Worm (Caenorhabditis elegans) whole organism, young adult: ENCODE measurements around the gene cpg-4.

Source experiments
- C17E4.6 ChIP-seq: fragments of 200-800 bp; sonication (Bioruptor generic); IDR thresholded peaks from 2 replicates; pipeline ENCODE4 v1.3.6; 2022; ENCODE audit warnings: missing genetic modification reagents, missing genetic modification characterization, missing compliant biosample characterization
- F23B12.7 ChIP-seq: sonication (generic microtip); optimal IDR thresholded peaks from 2 replicates; lab custom pipeline; 2017; ENCODE audit warnings: missing genetic modification characterization, mild to moderate bottlenecking, missing compliant biosample characterization, antibody characterized with exemption, moderate library complexity; ENCODE audit not compliant: insufficient read depth
- F33H1.4 ChIP-seq: fragments of 200-800 bp; sonication (Bioruptor generic); IDR thresholded peaks from 2 replicates; pipeline ENCODE4 v1.3.6; 2022; ENCODE audit warnings: missing genetic modification reagents, missing genetic modification characterization, missing compliant biosample characterization
- F39B2.1 ChIP-seq: fragments of 200-800 bp; sonication (Bioruptor generic); IDR thresholded peaks from 2 replicates; pipeline ENCODE4 v1.3.6; 2022; ENCODE audit warnings: missing genetic modification reagents, missing genetic modification characterization, missing compliant biosample characterization
- F49E8.2 ChIP-seq: sonication (generic microtip); optimal IDR thresholded peaks from 3 replicates; lab custom pipeline; 2017; ENCODE audit warnings: missing genetic modification characterization, mild to moderate bottlenecking, missing compliant biosample characterization, antibody characterized with exemption, moderate library complexity; ENCODE audit not compliant: insufficient read depth
- K11D2.4 ChIP-seq: fragments of 200-800 bp; sonication (Bioruptor generic); IDR thresholded peaks from 2 replicates; pipeline ENCODE4 v1.3.6; 2022; ENCODE audit warnings: missing genetic modification reagents, missing genetic modification characterization, missing compliant biosample characterization
- K12H6.12 ChIP-seq: fragments of 200-800 bp; sonication (Bioruptor generic); optimal IDR thresholded peaks from 2 replicates; lab custom pipeline; 2018; ENCODE audit warnings: mild to moderate bottlenecking, missing genetic modification characterization, missing compliant biosample characterization
- T26A5.8 ChIP-seq: sonication (generic microtip); optimal IDR thresholded peaks from 2 replicates; lab custom pipeline; 2016; ENCODE audit warnings: missing genetic modification characterization, missing compliant biosample characterization
- Y53G8AR.9 ChIP-seq: fragments of 200-800 bp; sonication (Bioruptor generic); conservative IDR thresholded peaks from 2 replicates; pipeline ENCODE4 v1.3.6; 2022; ENCODE audit warnings: missing genetic modification reagents, missing genetic modification characterization, missing compliant biosample characterization
- ama-1 ChIP-seq, 3 experiments: fragments of 150-350 bp in 1 of 3; sonication (generic microtip) in 2 of 3; optimal IDR thresholded peaks; 2 replicates each; lab custom pipeline; 2014 to 2018; ENCODE audit warnings: missing biosample characterization in 2 of 3, missing genetic modification characterization in 2 of 3, missing genetic modification reagents in 2 of 3
- aptf-2 ChIP-seq: fragments of 200-800 bp; sonication (Bioruptor generic); conservative IDR thresholded peaks from 2 replicates; pipeline ENCODE4 v1.3.6; 2022; ENCODE audit warnings: missing genetic modification reagents, missing genetic modification characterization, missing compliant biosample characterization
- aptf-3 ChIP-seq: fragments of 200-800 bp; sonication (Bioruptor generic); IDR thresholded peaks from 2 replicates; pipeline ENCODE4 v1.3.6; 2022; ENCODE audit warnings: missing genetic modification characterization, missing compliant biosample characterization
- athp-1 ChIP-seq: sonication (generic microtip); optimal IDR thresholded peaks from 2 replicates; lab custom pipeline; 2017; ENCODE audit warnings: mild to moderate bottlenecking, missing genetic modification characterization, missing compliant biosample characterization
- cebp-1 ChIP-seq, 2 experiments: fragments of 200-800 bp in 1 of 2; sonication (Bioruptor generic) in 1 of 2; sonication (generic microtip) in 1 of 2; IDR thresholded peaks in 1 of 2; optimal IDR thresholded peaks in 1 of 2; 2 replicates each; pipeline versions ENCODE4 v1.3.6 to Lab custom; 2017 to 2022; ENCODE audit warnings: missing compliant biosample characterization in 2 of 2, missing genetic modification characterization in 2 of 2, mild to moderate bottlenecking in 1 of 2, missing genetic modification reagents in 1 of 2, moderate library complexity in 1 of 2
- cebp-2 ChIP-seq: fragments of 200-800 bp; sonication (Bioruptor generic); IDR thresholded peaks from 2 replicates; pipeline ENCODE4 v1.3.6; 2022; ENCODE audit warnings: missing genetic modification characterization, missing compliant biosample characterization
- ceh-79 ChIP-seq: sonication (generic microtip); optimal IDR thresholded peaks from 2 replicates; lab custom pipeline; 2017; ENCODE audit warnings: mild to moderate bottlenecking, missing genetic modification characterization, missing compliant biosample characterization
- ceh-91 ChIP-seq: fragments of 200-800 bp; sonication (Bioruptor generic); IDR thresholded peaks from 2 replicates; pipeline ENCODE4 v1.3.6; 2022; ENCODE audit warnings: missing genetic modification reagents, missing genetic modification characterization, missing compliant biosample characterization
- dox-1 ChIP-seq: fragments of 200-800 bp; sonication (Bioruptor generic); IDR thresholded peaks from 2 replicates; pipeline ENCODE4 v1.3.6; 2022; ENCODE audit warnings: missing genetic modification reagents, missing genetic modification characterization, missing compliant biosample characterization
- egl-18 ChIP-seq: fragments of 200-800 bp; sonication (Bioruptor generic); IDR thresholded peaks from 2 replicates; pipeline ENCODE4 v1.3.6; 2022; ENCODE audit warnings: missing genetic modification reagents, missing genetic modification characterization, missing compliant biosample characterization
- him-1 ChIP-seq: sonication (generic microtip); optimal IDR thresholded peaks from 2 replicates; lab custom pipeline; 2016; ENCODE audit warnings: missing genotype, missing genetic modification reagents, missing genetic modification characterization, missing compliant biosample characterization
- hmg-1.2 ChIP-seq: fragments of 200-800 bp; sonication (Bioruptor generic); IDR thresholded peaks from 2 replicates; pipeline ENCODE4 v1.3.6; 2022; ENCODE audit warnings: missing genetic modification reagents, missing genetic modification characterization, missing compliant biosample characterization
- lag-1 ChIP-seq: fragments of 200-800 bp; sonication (Bioruptor generic); IDR thresholded peaks from 2 replicates; pipeline ENCODE4 v1.3.6; 2022; ENCODE audit warnings: missing genetic modification reagents, missing genetic modification characterization, missing compliant biosample characterization
- lin-35 ChIP-seq, 3 experiments: fragments of 150-350 bp in 2 of 3; sonication (generic microtip) in 1 of 3; optimal IDR thresholded peaks; 2 replicates each; lab custom pipeline; 2014 to 2018; ENCODE audit warnings: missing biosample characterization in 3 of 3, missing genetic modification characterization in 3 of 3, missing genetic modification reagents in 3 of 3
- lin-54 ChIP-seq: fragments of 200-800 bp; sonication (Bioruptor generic); optimal IDR thresholded peaks from 2 replicates; lab custom pipeline; 2018; ENCODE audit warnings: mild to moderate bottlenecking, missing genetic modification characterization, missing compliant biosample characterization
- mxl-1 ChIP-seq: sonication (generic microtip); optimal IDR thresholded peaks from 2 replicates; lab custom pipeline; 2016; ENCODE audit warnings: missing genetic modification characterization, missing compliant biosample characterization
- nfyb-1 ChIP-seq: fragments of 200-800 bp; sonication (Bioruptor generic); IDR thresholded peaks from 2 replicates; pipeline ENCODE4 v1.3.6; 2022; ENCODE audit warnings: missing genetic modification reagents, missing genetic modification characterization, missing compliant biosample characterization
- rcor-1 ChIP-seq: fragments of 200-800 bp; sonication (Bioruptor generic); IDR thresholded peaks from 2 replicates; pipeline ENCODE4 v1.3.6; 2022; ENCODE audit warnings: missing genetic modification reagents, missing genetic modification characterization, missing compliant biosample characterization
- sdz-38 ChIP-seq: sonication (generic microtip); optimal IDR thresholded peaks from 2 replicates; lab custom pipeline; 2016; ENCODE audit warnings: missing genotype, missing genetic modification characterization, missing compliant biosample characterization
- snpc-1.1 ChIP-seq: sonication (generic microtip); optimal IDR thresholded peaks from 2 replicates; lab custom pipeline; 2017; ENCODE audit warnings: missing genetic modification characterization, mild to moderate bottlenecking, missing compliant biosample characterization, antibody characterized with exemption, moderate library complexity, missing genotype, missing genetic modification reagents; ENCODE audit not compliant: insufficient read depth
- snpc-1.3 ChIP-seq: sonication (generic microtip); optimal IDR thresholded peaks from 2 replicates; lab custom pipeline; 2017; ENCODE audit warnings: missing genetic modification characterization, mild to moderate bottlenecking, missing compliant biosample characterization, antibody characterized with exemption, moderate library complexity, missing genotype, missing genetic modification reagents; ENCODE audit not compliant: insufficient read depth
- snpc-4 ChIP-seq, 5 experiments: fragments of 150-350 bp in 1 of 5; sonication (generic microtip) in 4 of 5; optimal IDR thresholded peaks; 2 replicates each; lab custom pipeline; 2014 to 2018; ENCODE audit warnings: missing genetic modification characterization in 5 of 5, missing biosample characterization in 3 of 5, antibody characterized with exemption in 2 of 5, mild to moderate bottlenecking in 2 of 5, missing compliant biosample characterization in 2 of 5, missing genotype in 2 of 5, moderate library complexity in 2 of 5, missing genetic modification reagents in 1 of 5
- tbp1 ChIP-seq: fragments of 200-800 bp; sonication (Bioruptor generic); optimal IDR thresholded peaks from 2 replicates; lab custom pipeline; 2018; ENCODE audit warnings: mild to moderate bottlenecking, missing genetic modification characterization, missing compliant biosample characterization
- unc-62 ChIP-seq: fragments of 150-350 bp; optimal IDR thresholded peaks from 2 replicates; lab custom pipeline; 2014; ENCODE audit warnings: missing biosample characterization, missing genetic modification reagents, missing genetic modification characterization
- zfh-2 ChIP-seq: fragments of 200-800 bp; sonication (Bioruptor generic); conservative IDR thresholded peaks from 2 replicates; pipeline ENCODE4 v1.3.6; 2022; ENCODE audit warnings: missing genetic modification reagents, missing genetic modification characterization, missing compliant biosample characterization
- ztf-22 ChIP-seq: fragments of 200-800 bp; sonication (Bioruptor generic); optimal IDR thresholded peaks from 2 replicates; lab custom pipeline; 2018; ENCODE audit warnings: mild to moderate bottlenecking, missing genetic modification characterization, moderate library complexity, missing compliant biosample characterization
- ztf-25 ChIP-seq: fragments of 200-800 bp; sonication (Bioruptor generic); IDR thresholded peaks from 2 replicates; pipeline ENCODE4 v1.3.6; 2022; ENCODE audit warnings: missing genetic modification reagents, missing genetic modification characterization, missing compliant biosample characterization
- ztf-26 ChIP-seq: sonication (generic microtip); optimal IDR thresholded peaks from 2 replicates; lab custom pipeline; 2017; ENCODE audit warnings: missing genetic modification characterization, missing compliant biosample characterization
- ztf-28 ChIP-seq: fragments of 200-800 bp; sonication (Bioruptor generic); IDR thresholded peaks from 2 replicates; pipeline ENCODE4 v1.3.6; 2022; ENCODE audit warnings: missing genetic modification reagents, missing genetic modification characterization, missing compliant biosample characterization

The cpg-4 gene

DNA sequence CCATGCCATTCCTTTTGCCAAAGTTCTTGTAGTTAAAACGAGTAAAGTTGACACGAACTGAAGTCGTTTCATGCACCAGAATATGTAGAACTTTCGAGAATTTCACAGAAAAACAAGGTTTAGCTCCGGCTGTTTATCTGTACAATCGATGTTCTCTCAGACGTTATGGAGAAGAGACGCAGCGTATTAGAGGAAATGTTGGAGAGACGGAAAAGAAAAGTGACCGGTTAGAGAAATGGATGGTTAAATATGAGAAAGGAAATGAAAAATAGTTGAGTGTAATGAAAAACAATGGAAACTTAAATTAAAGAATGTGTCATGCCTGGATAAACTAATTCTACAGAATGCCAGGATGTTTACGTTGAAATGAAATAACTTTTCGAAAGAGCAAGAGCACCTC, 32.5 kb upstream of the cpg-4 start, which contains the start of gene pcm-1:
Gene pcm-1, minus strand, starts transcription at position 187 of the 400 bp plus-strand sequence.
- peak; percentile 45; the same call in 1 of the 2 replicates for TF ChIP-seq hmg-1.2 (GFP tag; lab: Robert Waterston, UW)
- peak; percentile 33 for TF ChIP-seq K12H6.12 (tag; lab: Kevin White, UChicago)
- no peak for TF ChIP-seq rcor-1 (GFP tag; lab: Robert Waterston, UW)
- TF ChIP-seq aptf-2 = no peak

DNA sequence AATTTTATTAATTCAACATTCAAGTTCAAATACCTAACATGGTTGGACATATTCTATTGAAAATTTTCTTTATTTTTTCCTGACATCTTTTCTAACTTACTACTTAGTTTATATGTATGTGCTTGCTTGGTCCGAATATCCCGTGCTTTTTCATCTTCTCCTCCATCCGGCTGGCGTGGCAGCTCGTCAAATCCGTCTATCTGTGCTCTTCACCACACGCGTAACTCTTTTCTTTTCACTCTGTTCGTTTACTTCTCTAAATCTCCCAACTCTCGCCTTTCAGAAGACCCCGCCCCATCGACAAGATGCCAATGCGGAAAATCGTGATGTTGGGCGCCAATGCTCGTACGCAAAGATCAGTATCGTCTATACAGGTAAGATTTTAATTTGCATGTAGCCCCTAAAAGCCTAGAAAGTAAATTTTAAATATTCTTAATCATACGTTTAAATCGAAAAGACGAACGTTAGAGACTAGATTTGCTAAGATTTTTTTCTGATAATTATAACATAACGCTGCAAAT, 31.5 kb upstream of the cpg-4 start:
- peak in 1 of 3 experiments; percentile 18 for TF ChIP-seq lin-35 (GFP tag; optimal IDR thresholded peaks at IDR 0.05; lab: Kevin White, UChicago)
- no peak for TF ChIP-seq ceh-79 (tag; lab: Kevin White, UChicago)
- TF ChIP-seq K12H6.12 (tag; lab: Kevin White, UChicago) = peak; percentile 13
- TF ChIP-seq snpc-1.3 (tag; lab: Kevin White, UChicago) = no peak

- TF ChIP-seq dox-1 (GFP tag; lab: Robert Waterston, UW) (no peak), T26A5.8 (no peak), ama-1 (optimal IDR thresholded peaks at IDR 0.05; lab: Kevin White, UChicago) (no peak), ama-1 (GFP tag; optimal IDR thresholded peaks at IDR 0.05; lab: Kevin White, UChicago) (no peak), F33H1.4 (GFP tag; lab: Robert Waterston, UW) (no peak), Y53G8AR.9 (no peak), ztf-28 (no peak), ceh-91 (GFP tag; lab: Robert Waterston, UW) (no peak), egl-18 (GFP tag; lab: Robert Waterston, UW) (no peak), mxl-1 (no peak), snpc-4 (GFP tag; optimal IDR thresholded peaks at IDR 0.05; lab: Kevin White, UChicago) (no peak), snpc-4 (tag; optimal IDR thresholded peaks at IDR 0.05; lab: Kevin White, UChicago) (no peak), F23B12.7 (tag; lab: Kevin White, UChicago) (no peak), aptf-3 (GFP tag; lab: Robert Waterston, UW) (no peak), athp-1 (tag; lab: Kevin White, UChicago) (no peak), unc-62 (GFP tag; lab: Kevin White, UChicago) (no peak), him-1 (tag; lab: Kevin White, UChicago) (no peak)
These were observed 23.6 kb upstream of the cpg-4 start for ce11 chrV:5972582-5972981.

DNA sequence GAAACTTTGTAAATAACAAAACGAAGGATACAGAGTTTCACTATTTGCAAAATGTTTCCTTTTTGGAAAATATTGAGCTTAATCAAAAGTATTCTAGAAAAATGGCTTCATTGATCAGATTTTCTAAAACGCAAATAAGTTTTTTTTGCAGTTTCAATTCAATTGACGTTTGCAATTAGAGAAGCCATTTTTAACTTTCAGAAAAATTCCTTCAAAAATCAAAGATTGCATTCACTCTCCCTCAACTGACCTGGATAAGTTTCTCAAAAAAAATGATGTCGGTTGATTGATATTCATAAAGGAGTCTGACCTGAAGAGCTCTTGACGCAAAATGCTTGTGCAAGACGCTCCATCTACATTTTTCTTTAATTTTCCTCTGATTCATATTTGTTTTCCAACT, 22.5 kb upstream of the cpg-4 start:
- TF ChIP-seq lin-54 (GFP tag; lab: Kevin White, UChicago) = no peak
- TF ChIP-seq lag-1 (GFP tag; lab: Robert Waterston, UW) = no peak
- TF ChIP-seq snpc-1.1 (tag; lab: Kevin White, UChicago) = no peak
- TF ChIP-seq lin-35 (GFP tag; optimal IDR thresholded peaks at IDR 0.05; lab: Kevin White, UChicago) = no peak
- no peak for TF ChIP-seq zfh-2 (GFP tag; lab: Robert Waterston, UW)

DNA sequence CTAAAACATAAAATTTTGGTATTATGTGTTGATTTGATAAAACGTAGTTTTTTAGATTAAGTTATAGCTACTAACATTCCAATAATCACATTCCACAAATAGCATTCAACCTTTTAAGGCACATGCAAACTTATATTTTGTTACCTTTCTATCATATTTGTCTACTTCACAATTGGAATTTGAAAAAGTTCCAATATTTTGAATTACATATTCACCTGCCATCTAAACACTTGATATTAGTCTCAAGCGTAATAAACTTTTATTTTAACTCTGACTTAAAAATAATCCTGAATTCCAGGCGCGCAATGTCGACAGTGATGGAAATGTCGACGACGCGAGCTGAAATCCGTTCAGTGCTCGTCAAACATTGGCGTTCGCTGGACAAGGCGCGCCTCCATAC, 20.5 kb upstream of the cpg-4 start, which contains the start of gene acy-2:
Gene acy-2, plus strand, starts transcription at position 301 of the 400 bp plus-strand sequence.
- TF ChIP-seq dox-1 (GFP tag; lab: Robert Waterston, UW) (no peak), ztf-26 (tag; lab: Kevin White, UChicago) (no peak), nfyb-1 (no peak), cebp-1 (GFP tag; IDR thresholded peaks at IDR 0.05; lab: Robert Waterston, UW) (no peak), cebp-1 (tag; optimal IDR thresholded peaks at IDR 0.05; lab: Kevin White, UChicago) (no peak), K11D2.4 (no peak), sdz-38 (tag; lab: Kevin White, UChicago) (no peak), F39B2.1 (GFP tag; lab: Robert Waterston, UW) (no peak), F49E8.2 (tag; lab: Kevin White, UChicago) (no peak), tbp1 (GFP tag; lab: Kevin White, UChicago) (no peak), ztf-22 (GFP tag; lab: Kevin White, UChicago) (no peak), ztf-25 (GFP tag; lab: Robert Waterston, UW) (no peak), C17E4.6 (GFP tag; lab: Robert Waterston, UW) (no peak), cebp-2 (no peak)
